Fruit fly (Drosophila melanogaster) whole organism, adult: ENCODE data around the gene CG42660.
"Not testable (repeated sequence)": the region's sequence is repeated elsewhere in the genome, so short reads cannot be mapped to it uniquely, and the experiment has no call there.

Experiments used
- CG11617 ChIP-seq: fragments of 200-800 bp; sonication (Bioruptor generic); optimal IDR thresholded peaks from 2 replicates; lab custom pipeline; 2017; ENCODE audit warnings: mild to moderate bottlenecking, missing biosample characterization, missing genetic modification reagents, missing genetic modification characterization
- CG12768 ChIP-seq: fragments of 200-800 bp; sonication (Bioruptor generic); optimal IDR thresholded peaks from 2 replicates; lab custom pipeline; 2017; ENCODE audit warnings: missing biosample characterization, missing genetic modification characterization, mild to moderate bottlenecking, moderate library complexity, missing genetic modification reagents
- CG14711 ChIP-seq: fragments of 200-800 bp; sonication (Bioruptor generic); optimal IDR thresholded peaks from 2 replicates; lab custom pipeline; 2018; ENCODE audit warnings: missing biosample characterization, mild to moderate bottlenecking, missing genetic modification characterization, moderate library complexity
- CG1620 ChIP-seq: fragments of 200-800 bp; sonication (Bioruptor generic); optimal IDR thresholded peaks from 2 replicates; lab custom pipeline; 2016; ENCODE audit warnings: missing biosample characterization, missing genetic modification characterization
- CG33017 ChIP-seq: fragments of 200-800 bp; sonication (Bioruptor generic); optimal IDR thresholded peaks from 2 replicates; lab custom pipeline; 2018; ENCODE audit warnings: missing biosample characterization, mild to moderate bottlenecking, missing genetic modification characterization, moderate library complexity
- CG7101 ChIP-seq: fragments of 200-800 bp; sonication (Bioruptor generic); optimal IDR thresholded peaks from 2 replicates; lab custom pipeline; 2018; ENCODE audit warnings: missing biosample characterization, mild to moderate bottlenecking, missing genetic modification characterization, moderate library complexity
- Clk ChIP-seq: fragments of 200-800 bp; sonication (Bioruptor generic); optimal IDR thresholded peaks from 2 replicates; lab custom pipeline; 2017; ENCODE audit warnings: missing biosample characterization, missing genetic modification characterization
- Mnt ChIP-seq: fragments of 200-800 bp; sonication (Bioruptor generic); optimal IDR thresholded peaks from 2 replicates; lab custom pipeline; 2016; ENCODE audit warnings: missing biosample characterization, mild to moderate bottlenecking, missing genetic modification characterization
- bab1 ChIP-seq: fragments of 200-800 bp; sonication (Bioruptor generic); optimal IDR thresholded peaks from 3 replicates; lab custom pipeline; 2019; ENCODE audit warnings: missing biosample characterization, mild to moderate bottlenecking, missing genetic modification characterization, moderate library complexity
- cnc ChIP-seq, 2 experiments: fragments of >200 bp; optimal IDR thresholded peaks; 2 replicates each; lab custom pipeline; 2017
- kay ChIP-seq: fragments of 200-800 bp; sonication (Bioruptor generic); peaks from one replicate; lab custom pipeline; 2016; ENCODE audit warnings: missing biosample characterization, missing genetic modification characterization, borderline replicate concordance

DNA sequence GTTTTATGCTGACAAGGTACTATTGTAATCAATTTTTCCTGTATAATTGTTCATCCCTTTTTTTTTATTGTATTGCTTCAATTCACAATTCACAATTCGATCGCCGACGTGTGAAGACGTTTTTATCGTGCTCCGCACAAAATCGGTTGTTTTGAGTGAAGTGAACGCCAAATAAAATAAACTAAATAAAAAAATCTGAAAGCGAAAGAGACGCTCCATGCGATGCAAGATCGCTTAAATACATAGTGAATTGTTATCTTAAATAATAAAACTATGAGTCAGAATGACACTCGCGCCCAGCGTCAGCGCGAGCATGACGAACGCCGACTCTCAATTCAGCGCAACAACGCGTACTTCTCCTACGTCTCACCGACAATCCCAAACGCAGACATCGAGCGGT is 33.4 kb downstream of the CG42660 start, which contains the start of gene CG8539:
- not testable (repeated sequence) for TF ChIP-seq CG1620 (GFP tag; lab: Kevin White, UChicago); CG14711 (tag; lab: Kevin White, UChicago); kay (GFP tag; lab: Kevin White, UChicago); cnc (optimal IDR thresholded peaks at IDR 0.05; lab: Kevin White, UChicago); bab1 (GFP tag; lab: Kevin White, UChicago); CG7101; Mnt (GFP tag; lab: Kevin White, UChicago); CG12768 (GFP tag; lab: Kevin White, UChicago); CG11617 (GFP tag; lab: Kevin White, UChicago); Clk (GFP tag; lab: Kevin White, UChicago); CG33017 (tag; lab: Kevin White, UChicago)
